Worm (Caenorhabditis elegans) whole organism, L1 larva: ENCODE measurements around the gene clec-219.
A peak's percentile ranks its signal among the peaks of the same experiment; 100 is the strongest.

Source experiments
- C34B4.2 ChIP-seq: sonication (generic microtip); optimal IDR thresholded peaks from 2 replicates; lab custom pipeline; 2017; ENCODE audit warnings: mild to moderate bottlenecking, missing genetic modification characterization, missing compliant biosample characterization
- F16B12.6 ChIP-seq: fragments of 150-350 bp; optimal IDR thresholded peaks from 2 replicates; lab custom pipeline; 2014; ENCODE audit warnings: missing biosample characterization, missing genetic modification characterization
- aly-2 ChIP-seq: fragments of 150-350 bp; optimal IDR thresholded peaks from 2 replicates; lab custom pipeline; 2014; ENCODE audit warnings: missing biosample characterization, missing genetic modification characterization
- ama-1 ChIP-seq: fragments of 150-350 bp; optimal IDR thresholded peaks from 2 replicates; lab custom pipeline; 2014
- blmp-1 ChIP-seq: fragments of 150-350 bp; optimal IDR thresholded peaks from 2 replicates; lab custom pipeline; 2014; ENCODE audit warnings: missing biosample characterization, missing genetic modification characterization
- ceh-63 ChIP-seq: fragments of 200-800 bp; sonication (Bioruptor generic); optimal IDR thresholded peaks from 2 replicates; lab custom pipeline; 2018; ENCODE audit warnings: mild to moderate bottlenecking, missing genetic modification characterization, missing compliant biosample characterization
- ceh-90 ChIP-seq: sonication (generic microtip); optimal IDR thresholded peaks from 2 replicates; lab custom pipeline; 2016; ENCODE audit warnings: missing genetic modification characterization, missing compliant biosample characterization
- ces-1 ChIP-seq: fragments of 150-350 bp; optimal IDR thresholded peaks from 2 replicates; lab custom pipeline; 2014; ENCODE audit warnings: missing biosample characterization, missing genetic modification reagents, missing genetic modification characterization
- dsc-1 ChIP-seq: sonication (generic microtip); optimal IDR thresholded peaks from 2 replicates; lab custom pipeline; 2016; ENCODE audit warnings: mild to moderate bottlenecking, missing genetic modification characterization, missing compliant biosample characterization
- efl-1 ChIP-seq, 4 experiments: fragments of 150-350 bp; optimal IDR thresholded peaks in 3 of 4; peaks in 1 of 4; 1 replicate in 1 of 4; 2 replicates in 3 of 4; lab custom pipeline; 2014; ENCODE audit warnings: missing biosample characterization in 2 of 4, missing genetic modification characterization in 2 of 4, missing genetic modification reagents in 2 of 4
- efl-3 ChIP-seq: fragments of 200-800 bp; sonication (Bioruptor generic); optimal IDR thresholded peaks from 2 replicates; lab custom pipeline; 2018; ENCODE audit warnings: mild to moderate bottlenecking, missing genetic modification characterization, missing compliant biosample characterization
- elt-2 ChIP-seq: sonication (generic microtip); optimal IDR thresholded peaks from 2 replicates; lab custom pipeline; 2016; ENCODE audit warnings: missing genetic modification characterization, mild to moderate bottlenecking, inconsistent platforms, missing compliant biosample characterization, missing genetic modification reagents
- elt-3 ChIP-seq, 6 experiments: fragments of 150-350 bp in 1 of 6; sonication (generic microtip); optimal IDR thresholded peaks; 2 replicates each; lab custom pipeline; 2017 to 2018; ENCODE audit warnings: missing biosample characterization in 6 of 6, missing genetic modification characterization in 6 of 6, inconsistent platforms in 1 of 6
- ets-5 ChIP-seq: fragments of 200-800 bp; sonication (Bioruptor generic); IDR thresholded peaks from 2 replicates; pipeline ENCODE4 v1.3.6; 2022; ENCODE audit warnings: missing genetic modification characterization, missing compliant biosample characterization
- fkh-10 ChIP-seq: sonication (generic microtip); optimal IDR thresholded peaks from 2 replicates; lab custom pipeline; 2017; ENCODE audit warnings: missing biosample characterization, missing genetic modification reagents, missing genetic modification characterization
- fkh-8 ChIP-seq: sonication (generic microtip); optimal IDR thresholded peaks from 2 replicates; lab custom pipeline; 2016; ENCODE audit warnings: mild to moderate bottlenecking, missing genetic modification characterization, missing compliant biosample characterization
- hlh-17 ChIP-seq: fragments of 200-800 bp; sonication (Bioruptor generic); optimal IDR thresholded peaks from 2 replicates; lab custom pipeline; 2018; ENCODE audit warnings: missing genetic modification characterization, mild to moderate bottlenecking, missing compliant biosample characterization, moderate library complexity, borderline replicate concordance
- hlh-4 ChIP-seq: sonication (generic microtip); optimal IDR thresholded peaks from 2 replicates; lab custom pipeline; 2016; ENCODE audit warnings: mild to moderate bottlenecking, missing genetic modification characterization, missing compliant biosample characterization
- irx-1 ChIP-seq: sonication (generic microtip); optimal IDR thresholded peaks from 2 replicates; lab custom pipeline; 2016; ENCODE audit warnings: missing genetic modification characterization, missing compliant biosample characterization
- lin-14 ChIP-seq: fragments of 200-800 bp; sonication (Bioruptor generic); optimal IDR thresholded peaks from 2 replicates; lab custom pipeline; 2018; ENCODE audit warnings: mild to moderate bottlenecking, missing genetic modification characterization, moderate library complexity, missing compliant biosample characterization
- lin-15B ChIP-seq: fragments of 150-350 bp; sonication (generic microtip); optimal IDR thresholded peaks from 3 replicates; lab custom pipeline; 2014; ENCODE audit warnings: missing biosample characterization, missing genetic modification characterization
- lin-35 ChIP-seq, 2 experiments: fragments of 150-350 bp; optimal IDR thresholded peaks; 2 replicates each; lab custom pipeline; 2014; ENCODE audit warnings: missing biosample characterization in 2 of 2, missing genetic modification characterization in 2 of 2, missing genetic modification reagents in 2 of 2
- mab-9 ChIP-seq: fragments of 200-800 bp; sonication (Bioruptor generic); IDR thresholded peaks from 2 replicates; pipeline ENCODE4 v1.3.6; 2022; ENCODE audit warnings: missing genetic modification reagents, missing genetic modification characterization, missing compliant biosample characterization
- mep-1 ChIP-seq: fragments of 150-350 bp; optimal IDR thresholded peaks from 2 replicates; lab custom pipeline; 2014; ENCODE audit warnings: missing biosample characterization, missing genetic modification characterization
- nhr-11 ChIP-seq: fragments of 150-350 bp; optimal IDR thresholded peaks from 2 replicates; lab custom pipeline; 2014; ENCODE audit warnings: missing biosample characterization, missing genetic modification characterization
- nhr-12 ChIP-seq: sonication (generic microtip); optimal IDR thresholded peaks from 2 replicates; lab custom pipeline; 2017; ENCODE audit warnings: missing biosample characterization, missing genetic modification characterization
- nhr-19 ChIP-seq: fragments of 200-800 bp; sonication (Bioruptor generic); conservative IDR thresholded peaks from 2 replicates; pipeline ENCODE4 v1.3.6; 2022; ENCODE audit warnings: missing genetic modification characterization, missing compliant biosample characterization
- nhr-20 ChIP-seq: sonication (generic microtip); optimal IDR thresholded peaks from 2 replicates; lab custom pipeline; 2016; ENCODE audit warnings: mild to moderate bottlenecking, missing genetic modification characterization, missing compliant biosample characterization
- nhr-237 ChIP-seq: fragments of 150-350 bp; optimal IDR thresholded peaks from 2 replicates; lab custom pipeline; 2014; ENCODE audit warnings: missing biosample characterization, missing genetic modification characterization
- nhr-47 ChIP-seq: sonication (generic microtip); optimal IDR thresholded peaks from 2 replicates; lab custom pipeline; 2016; ENCODE audit warnings: mild to moderate bottlenecking, missing genetic modification characterization, moderate library complexity, missing compliant biosample characterization
- nhr-71 ChIP-seq: sonication (generic microtip); optimal IDR thresholded peaks from 2 replicates; lab custom pipeline; 2016; ENCODE audit warnings: mild to moderate bottlenecking, missing genetic modification characterization, moderate library complexity, missing compliant biosample characterization
- nhr-77 ChIP-seq: fragments of 150-350 bp; optimal IDR thresholded peaks from 2 replicates; lab custom pipeline; 2014; ENCODE audit warnings: missing biosample characterization, missing genetic modification characterization
- nhr-85 ChIP-seq: sonication (generic microtip); peaks from one replicate; lab custom pipeline; 2016; ENCODE audit warnings: missing genetic modification characterization, inconsistent platforms, missing compliant biosample characterization
- nhr-90 ChIP-seq: sonication (generic microtip); optimal IDR thresholded peaks from 2 replicates; lab custom pipeline; 2016; ENCODE audit warnings: mild to moderate bottlenecking, missing genetic modification characterization, missing compliant biosample characterization; ENCODE audit not compliant: poor library complexity
- pqm-1 ChIP-seq: sonication (generic microtip); optimal IDR thresholded peaks from 3 replicates; lab custom pipeline; 2017; ENCODE audit warnings: missing biosample characterization, missing genetic modification characterization
- unc-130 ChIP-seq: fragments of 150-350 bp; optimal IDR thresholded peaks from 2 replicates; lab custom pipeline; 2017; ENCODE audit warnings: missing biosample characterization, missing genetic modification characterization, inconsistent platforms
- unc-62 ChIP-seq: fragments of 150-350 bp; optimal IDR thresholded peaks from 2 replicates; lab custom pipeline; 2014; ENCODE audit warnings: missing biosample characterization, missing genetic modification reagents, missing genetic modification characterization
- xbp-1 ChIP-seq: sonication (generic microtip); optimal IDR thresholded peaks from 2 replicates; lab custom pipeline; 2016; ENCODE audit warnings: missing genetic modification characterization, missing compliant biosample characterization
- zag-1 ChIP-seq: fragments of 150-350 bp; optimal IDR thresholded peaks from 2 replicates; lab custom pipeline; 2014; ENCODE audit warnings: missing biosample characterization, missing genetic modification characterization
- ztf-11 ChIP-seq, 2 experiments: sonication (generic microtip); optimal IDR thresholded peaks; 2 replicates each; lab custom pipeline; 2016 to 2017; ENCODE audit warnings: missing genetic modification characterization in 2 of 2, missing biosample characterization in 1 of 2, missing compliant biosample characterization in 1 of 2
- ztf-4 ChIP-seq: fragments of 150-350 bp; optimal IDR thresholded peaks from 2 replicates; lab custom pipeline; 2014; ENCODE audit warnings: missing biosample characterization, missing genetic modification characterization

Gene clec-219

ce11 chrV:8271995-8272394 lies 46.2 kb upstream of the clec-219 start, which contains the start of gene asp-5:
asp-5 (plus strand) TSS chrV:8272385.
- TF ChIP-seq elt-2 (tag; lab: Kevin White, UChicago) (peak; percentile 76), F16B12.6 (tag; lab: Kevin White, UChicago) (no peak), lin-35 (GFP tag; optimal IDR thresholded peaks at IDR 0.05; lab: Kevin White, UChicago) (peak in 1 of 2 experiments; percentile 11)

ce11 chrV:8278830-8279229 lies 39.4 kb upstream of the clec-219 start, which contains the start of gene str-136:
str-136 (minus strand) TSS chrV:8278930.
- TF ChIP-seq elt-3 (tag; optimal IDR thresholded peaks at IDR 0.05; lab: Kevin White, UChicago): no peak
- no peak for TF ChIP-seq C34B4.2 (tag; lab: Kevin White, UChicago)
- no peak for TF ChIP-seq ztf-4 (tag; lab: Kevin White, UChicago)
- TF ChIP-seq nhr-19 (GFP tag; lab: Robert Waterston, UW): no peak
- TF ChIP-seq nhr-71 (tag; lab: Kevin White, UChicago): no peak
- no peak for TF ChIP-seq nhr-90 (tag; lab: Kevin White, UChicago)
- TF ChIP-seq dsc-1 (tag; lab: Kevin White, UChicago): no peak
- TF ChIP-seq nhr-20 (tag; lab: Kevin White, UChicago): no peak
- TF ChIP-seq F16B12.6 (tag; lab: Kevin White, UChicago): no peak
- no peak for TF ChIP-seq unc-62 (GFP tag; lab: Kevin White, UChicago)
- no peak for TF ChIP-seq nhr-237 (tag; lab: Kevin White, UChicago)
- TF ChIP-seq hlh-17: no peak
- TF ChIP-seq nhr-47: no peak
- no peak for TF ChIP-seq ama-1 (lab: Kevin White, UChicago)
- TF ChIP-seq zag-1: no peak
- TF ChIP-seq aly-2 (tag; lab: Kevin White, UChicago): no peak
- no peak for TF ChIP-seq blmp-1 (tag; lab: Kevin White, UChicago)
- TF ChIP-seq, all 84 proteins: peak for 0

- TF ChIP-seq xbp-1 (tag; lab: Kevin White, UChicago) (no peak), nhr-11 (tag; lab: Kevin White, UChicago) (no peak), nhr-77 (no peak), blmp-1 (tag; lab: Kevin White, UChicago) (no peak), ceh-63 (GFP tag; lab: Kevin White, UChicago) (no peak), efl-1 (optimal IDR thresholded peaks at IDR 0.05; lab: Kevin White, UChicago) (no peak), efl-1 (GFP tag; optimal IDR thresholded peaks at IDR 0.05 in 1 of 2; lab: Kevin White, UChicago) (peak in 1 of 2 experiments; percentile 89), ceh-90 (tag; lab: Kevin White, UChicago) (no peak)
Measured at ce11 chrV:8280770-8281169, 37.5 kb upstream of the clec-219 start, which contains the start of gene str-135. str-135 (minus strand) TSS chrV:8280870.

ce11 chrV:8281646-8282045 lies 36.6 kb upstream of the clec-219 start:
- TF ChIP-seq ces-1 (no peak), efl-3 (GFP tag; lab: Kevin White, UChicago) (no peak), dsc-1 (tag; lab: Kevin White, UChicago) (no peak), mep-1 (tag; lab: Kevin White, UChicago) (no peak), pqm-1 (no peak), ztf-11 (tag; optimal IDR thresholded peaks at IDR 0.05; lab: Kevin White, UChicago) (no peak), efl-1 (optimal IDR thresholded peaks at IDR 0.05; lab: Kevin White, UChicago) (no peak), efl-1 (GFP tag; optimal IDR thresholded peaks at IDR 0.05 in 1 of 2; lab: Kevin White, UChicago) (peak in 1 of 2 experiments; percentile 89)

ce11 chrV:8282933-8283332 lies 35.3 kb upstream of the clec-219 start:
- no peak for TF ChIP-seq efl-1 (optimal IDR thresholded peaks at IDR 0.05; lab: Kevin White, UChicago)
- peak in 1 of 2 experiments; percentile 24 for TF ChIP-seq efl-1 (GFP tag; optimal IDR thresholded peaks at IDR 0.05 in 1 of 2; lab: Kevin White, UChicago)
- no peak for TF ChIP-seq nhr-90 (tag; lab: Kevin White, UChicago)
- no peak for TF ChIP-seq nhr-85

ce11 chrV:8284800-8285199 lies 33.4 kb upstream of the clec-219 start, which contains the start of gene slc-17.5:
slc-17.5 (minus strand) TSS chrV:8284900.
- no peak for TF ChIP-seq elt-2 (tag; lab: Kevin White, UChicago)
- no peak for TF ChIP-seq nhr-71 (tag; lab: Kevin White, UChicago)
- no peak for TF ChIP-seq ets-5
- TF ChIP-seq fkh-8: no peak
- no peak for TF ChIP-seq fkh-10 (GFP tag; lab: Kevin White, UChicago)
- TF ChIP-seq nhr-12: no peak
- TF ChIP-seq nhr-90 (tag; lab: Kevin White, UChicago): no peak
- TF ChIP-seq hlh-4 (tag; lab: Kevin White, UChicago): no peak
- TF ChIP-seq mep-1 (tag; lab: Kevin White, UChicago): no peak
- no peak for TF ChIP-seq efl-1 (optimal IDR thresholded peaks at IDR 0.05; lab: Kevin White, UChicago)
- TF ChIP-seq efl-1 (GFP tag; optimal IDR thresholded peaks at IDR 0.05 in 1 of 2; lab: Kevin White, UChicago): no peak
- no peak for TF ChIP-seq mab-9 (GFP tag; lab: Robert Waterston, UW)
- TF ChIP-seq elt-3 (tag; optimal IDR thresholded peaks at IDR 0.05; lab: Kevin White, UChicago): no peak
- no peak for TF ChIP-seq lin-14 (GFP tag; lab: Kevin White, UChicago)
- no peak for TF ChIP-seq unc-130 (tag; lab: Kevin White, UChicago)
- TF ChIP-seq lin-15B: no peak
- no peak for TF ChIP-seq ceh-90 (tag; lab: Kevin White, UChicago)
- no peak for TF ChIP-seq irx-1
- no peak for TF ChIP-seq C34B4.2 (tag; lab: Kevin White, UChicago)
- no peak for TF ChIP-seq ztf-4 (tag; lab: Kevin White, UChicago)
- TF ChIP-seq, all 84 proteins: peak for 0
